Worm (Caenorhabditis elegans) whole organism, young adult: ENCODE measurements around the gene pqn-25.

ENCODE experiments used
- B0336.3 ChIP-seq: fragments of 200-800 bp; sonication (Bioruptor generic); IDR thresholded peaks from 2 replicates; pipeline ENCODE4 v1.3.6; 2022; ENCODE audit warnings: missing genetic modification characterization, missing compliant biosample characterization
- F33H1.4 ChIP-seq: fragments of 200-800 bp; sonication (Bioruptor generic); IDR thresholded peaks from 2 replicates; pipeline ENCODE4 v1.3.6; 2022; ENCODE audit warnings: missing genetic modification reagents, missing genetic modification characterization, missing compliant biosample characterization
- F52B5.7 ChIP-seq: sonication (generic microtip); optimal IDR thresholded peaks from 2 replicates; lab custom pipeline; 2016; ENCODE audit warnings: mild to moderate bottlenecking, missing genetic modification characterization, missing compliant biosample characterization
- F55B11.4 ChIP-seq: sonication (generic microtip); optimal IDR thresholded peaks from 2 replicates; lab custom pipeline; 2016; ENCODE audit warnings: missing compliant biosample characterization, missing genetic modification characterization, borderline replicate concordance; ENCODE audit not compliant: insufficient read depth
- F57A8.1 ChIP-seq: fragments of 200-800 bp; sonication (Bioruptor generic); optimal IDR thresholded peaks from 2 replicates; lab custom pipeline; 2018; ENCODE audit warnings: mild to moderate bottlenecking, missing genetic modification characterization, moderate library complexity, missing compliant biosample characterization
- Y53F4B.3 ChIP-seq: fragments of 200-800 bp; sonication (Bioruptor generic); IDR thresholded peaks from 2 replicates; pipeline ENCODE4 v1.3.6; 2022; ENCODE audit warnings: missing genetic modification reagents, missing genetic modification characterization, missing compliant biosample characterization
- Y53G8AR.9 ChIP-seq: fragments of 200-800 bp; sonication (Bioruptor generic); conservative IDR thresholded peaks from 2 replicates; pipeline ENCODE4 v1.3.6; 2022; ENCODE audit warnings: missing genetic modification reagents, missing genetic modification characterization, missing compliant biosample characterization
- ZK185.1 ChIP-seq: sonication (generic microtip); optimal IDR thresholded peaks from 2 replicates; lab custom pipeline; 2016; ENCODE audit warnings: mild to moderate bottlenecking, missing genetic modification characterization, missing compliant biosample characterization; ENCODE audit not compliant: poor library complexity, severe bottlenecking
- atf-7 ChIP-seq: sonication (generic microtip); optimal IDR thresholded peaks from 2 replicates; lab custom pipeline; 2017; ENCODE audit warnings: mild to moderate bottlenecking, missing genetic modification characterization, missing compliant biosample characterization
- attf-3 ChIP-seq: fragments of 200-800 bp; sonication (Bioruptor generic); conservative IDR thresholded peaks from 2 replicates; pipeline ENCODE4 v1.3.6; 2022; ENCODE audit warnings: missing genetic modification reagents, missing genetic modification characterization, missing compliant biosample characterization
- attf-5 ChIP-seq: fragments of 200-800 bp; sonication (Bioruptor generic); optimal IDR thresholded peaks from 2 replicates; lab custom pipeline; 2018; ENCODE audit warnings: mild to moderate bottlenecking, missing genetic modification characterization, missing compliant biosample characterization
- attf-6 ChIP-seq: fragments of 200-800 bp; sonication (Bioruptor generic); IDR thresholded peaks from 2 replicates; pipeline ENCODE4 v1.3.6; 2022; ENCODE audit warnings: missing genetic modification reagents, missing genetic modification characterization, missing compliant biosample characterization
- cebp-1 ChIP-seq, 2 experiments: fragments of 200-800 bp in 1 of 2; sonication (Bioruptor generic) in 1 of 2; sonication (generic microtip) in 1 of 2; IDR thresholded peaks in 1 of 2; optimal IDR thresholded peaks in 1 of 2; 2 replicates each; pipeline versions ENCODE4 v1.3.6 to Lab custom; 2017 to 2022; ENCODE audit warnings: missing compliant biosample characterization in 2 of 2, missing genetic modification characterization in 2 of 2, mild to moderate bottlenecking in 1 of 2, missing genetic modification reagents in 1 of 2, moderate library complexity in 1 of 2
- cebp-2 ChIP-seq: fragments of 200-800 bp; sonication (Bioruptor generic); IDR thresholded peaks from 2 replicates; pipeline ENCODE4 v1.3.6; 2022; ENCODE audit warnings: missing genetic modification characterization, missing compliant biosample characterization
- ceh-100 ChIP-seq: fragments of 200-800 bp; sonication (Bioruptor generic); IDR thresholded peaks from 2 replicates; pipeline ENCODE4 v1.3.6; 2022; ENCODE audit warnings: missing genetic modification reagents, missing genetic modification characterization, missing compliant biosample characterization
- ceh-40 ChIP-seq: fragments of 200-800 bp; sonication (Bioruptor generic); IDR thresholded peaks from 2 replicates; pipeline ENCODE4 v1.3.6; 2022; ENCODE audit warnings: missing genetic modification characterization, missing compliant biosample characterization
- ceh-91 ChIP-seq: fragments of 200-800 bp; sonication (Bioruptor generic); IDR thresholded peaks from 2 replicates; pipeline ENCODE4 v1.3.6; 2022; ENCODE audit warnings: missing genetic modification reagents, missing genetic modification characterization, missing compliant biosample characterization
- dox-1 ChIP-seq: fragments of 200-800 bp; sonication (Bioruptor generic); IDR thresholded peaks from 2 replicates; pipeline ENCODE4 v1.3.6; 2022; ENCODE audit warnings: missing genetic modification reagents, missing genetic modification characterization, missing compliant biosample characterization
- egl-18 ChIP-seq: fragments of 200-800 bp; sonication (Bioruptor generic); IDR thresholded peaks from 2 replicates; pipeline ENCODE4 v1.3.6; 2022; ENCODE audit warnings: missing genetic modification reagents, missing genetic modification characterization, missing compliant biosample characterization
- egrh-3 ChIP-seq: fragments of 200-800 bp; sonication (Bioruptor generic); IDR thresholded peaks from 2 replicates; pipeline ENCODE4 v1.3.6; 2022; ENCODE audit warnings: missing genetic modification reagents, missing genetic modification characterization, missing compliant biosample characterization
- ekl-4 ChIP-seq: fragments of 200-800 bp; sonication (Bioruptor generic); IDR thresholded peaks from 2 replicates; pipeline ENCODE4 v1.3.6; 2022; ENCODE audit warnings: missing genetic modification reagents, missing genetic modification characterization, missing compliant biosample characterization
- hsf-1 ChIP-seq: fragments of 200-800 bp; sonication (Bioruptor generic); IDR thresholded peaks from 2 replicates; pipeline ENCODE4 v1.3.6; 2022; ENCODE audit warnings: missing genetic modification reagents, missing genetic modification characterization, missing compliant biosample characterization
- lag-1 ChIP-seq: fragments of 200-800 bp; sonication (Bioruptor generic); IDR thresholded peaks from 2 replicates; pipeline ENCODE4 v1.3.6; 2022; ENCODE audit warnings: missing genetic modification reagents, missing genetic modification characterization, missing compliant biosample characterization
- lir-1 ChIP-seq: fragments of 200-800 bp; sonication (Bioruptor generic); conservative IDR thresholded peaks from 2 replicates; pipeline ENCODE4 v1.3.6; 2022; ENCODE audit warnings: missing genetic modification reagents, missing genetic modification characterization, missing compliant biosample characterization
- lsy-27 ChIP-seq: sonication (generic microtip); optimal IDR thresholded peaks from 2 replicates; lab custom pipeline; 2017; ENCODE audit warnings: missing genetic modification characterization, mild to moderate bottlenecking, missing compliant biosample characterization, antibody characterized with exemption, missing genotype, borderline replicate concordance; ENCODE audit not compliant: insufficient read depth
- mes-4 ChIP-seq: sonication (generic microtip); optimal IDR thresholded peaks from 2 replicates; lab custom pipeline; 2016; ENCODE audit warnings: missing genotype, missing genetic modification characterization, missing compliant biosample characterization
- mxl-1 ChIP-seq: sonication (generic microtip); optimal IDR thresholded peaks from 2 replicates; lab custom pipeline; 2016; ENCODE audit warnings: missing genetic modification characterization, missing compliant biosample characterization
- nfya-1 ChIP-seq: sonication (generic microtip); optimal IDR thresholded peaks from 2 replicates; lab custom pipeline; 2017; ENCODE audit warnings: antibody characterized with exemption, missing compliant biosample characterization, missing genetic modification characterization, borderline replicate concordance; ENCODE audit not compliant: insufficient read depth
- nhr-120 ChIP-seq: fragments of 200-800 bp; sonication (Bioruptor generic); IDR thresholded peaks from 2 replicates; pipeline ENCODE4 v1.3.6; 2022; ENCODE audit warnings: missing genetic modification characterization, missing compliant biosample characterization
- nhr-80 ChIP-seq: sonication (generic microtip); optimal IDR thresholded peaks from 2 replicates; lab custom pipeline; 2016; ENCODE audit warnings: missing genetic modification characterization, missing compliant biosample characterization
- nhr-90 ChIP-seq: sonication (generic microtip); optimal IDR thresholded peaks from 2 replicates; lab custom pipeline; 2016; ENCODE audit warnings: missing genotype, mild to moderate bottlenecking, missing genetic modification characterization, missing compliant biosample characterization
- pbrm-1 ChIP-seq: fragments of 200-800 bp; sonication (Bioruptor generic); IDR thresholded peaks from 2 replicates; pipeline ENCODE4 v1.3.6; 2022; ENCODE audit warnings: missing genetic modification reagents, missing genetic modification characterization, missing compliant biosample characterization
- pha-4 ChIP-seq: fragments of 150-350 bp; sonication (generic microtip); optimal IDR thresholded peaks from 2 replicates; lab custom pipeline; 2014; ENCODE audit warnings: missing biosample characterization, missing genetic modification reagents, missing genetic modification characterization
- rec-8 ChIP-seq, 2 experiments: sonication (generic microtip); optimal IDR thresholded peaks; 2 replicates each; lab custom pipeline; 2016; ENCODE audit warnings: mild to moderate bottlenecking in 2 of 2, missing genetic modification characterization in 2 of 2, missing genetic modification reagents in 2 of 2, missing genotype in 2 of 2, missing biosample characterization in 1 of 2, missing compliant biosample characterization in 1 of 2, moderate library complexity in 1 of 2
- rpc-1 ChIP-seq, 2 experiments: fragments of 150-350 bp in 1 of 2; sonication (generic microtip) in 1 of 2; optimal IDR thresholded peaks; 2 replicates each; lab custom pipeline; 2014 to 2018; ENCODE audit warnings: missing biosample characterization in 1 of 2, missing genetic modification characterization in 1 of 2, missing genetic modification reagents in 1 of 2, missing genotype in 1 of 2
- sdz-38 ChIP-seq: sonication (generic microtip); optimal IDR thresholded peaks from 2 replicates; lab custom pipeline; 2016; ENCODE audit warnings: missing genotype, missing genetic modification characterization, missing compliant biosample characterization
- snpc-1.1 ChIP-seq: sonication (generic microtip); optimal IDR thresholded peaks from 2 replicates; lab custom pipeline; 2017; ENCODE audit warnings: missing genetic modification characterization, mild to moderate bottlenecking, missing compliant biosample characterization, antibody characterized with exemption, moderate library complexity, missing genotype, missing genetic modification reagents; ENCODE audit not compliant: insufficient read depth
- snpc-4 ChIP-seq, 5 experiments: fragments of 150-350 bp in 1 of 5; sonication (generic microtip) in 4 of 5; optimal IDR thresholded peaks; 2 replicates each; lab custom pipeline; 2014 to 2018; ENCODE audit warnings: missing genetic modification characterization in 5 of 5, missing biosample characterization in 3 of 5, antibody characterized with exemption in 2 of 5, mild to moderate bottlenecking in 2 of 5, missing compliant biosample characterization in 2 of 5, missing genotype in 2 of 5, moderate library complexity in 2 of 5, missing genetic modification reagents in 1 of 5
- tbp1 ChIP-seq: fragments of 200-800 bp; sonication (Bioruptor generic); optimal IDR thresholded peaks from 2 replicates; lab custom pipeline; 2018; ENCODE audit warnings: mild to moderate bottlenecking, missing genetic modification characterization, missing compliant biosample characterization
- tbx-9 ChIP-seq: sonication (generic microtip); optimal IDR thresholded peaks from 2 replicates; lab custom pipeline; 2016; ENCODE audit warnings: borderline replicate concordance, missing genetic modification characterization, inconsistent platforms, missing compliant biosample characterization
- tlf-1 ChIP-seq: fragments of 200-800 bp; sonication (Bioruptor generic); optimal IDR thresholded peaks from 2 replicates; lab custom pipeline; 2018; ENCODE audit warnings: mild to moderate bottlenecking, missing genetic modification characterization, missing compliant biosample characterization
- zfh-2 ChIP-seq: fragments of 200-800 bp; sonication (Bioruptor generic); conservative IDR thresholded peaks from 2 replicates; pipeline ENCODE4 v1.3.6; 2022; ENCODE audit warnings: missing genetic modification reagents, missing genetic modification characterization, missing compliant biosample characterization
- ztf-25 ChIP-seq: fragments of 200-800 bp; sonication (Bioruptor generic); IDR thresholded peaks from 2 replicates; pipeline ENCODE4 v1.3.6; 2022; ENCODE audit warnings: missing genetic modification reagents, missing genetic modification characterization, missing compliant biosample characterization
- ztf-28 ChIP-seq: fragments of 200-800 bp; sonication (Bioruptor generic); IDR thresholded peaks from 2 replicates; pipeline ENCODE4 v1.3.6; 2022; ENCODE audit warnings: missing genetic modification reagents, missing genetic modification characterization, missing compliant biosample characterization
- ztf-6 ChIP-seq: fragments of 200-800 bp; sonication (Bioruptor generic); IDR thresholded peaks from 2 replicates; pipeline ENCODE4 v1.3.6; 2022; ENCODE audit warnings: missing genetic modification reagents, missing genetic modification characterization, missing compliant biosample characterization

pqn-25 gene

ce11 chrIII:5554884-5555500 lies 42.6 kb upstream of the pqn-25 start, which contains the start of the genes nmad-1 and hach-1:
TSS of gene nmad-1 (minus strand) at chrIII:5554934.
TSS of gene hach-1 (plus strand) at chrIII:5555450.
- TF ChIP-seq ztf-28 (GFP tag; lab: Robert Waterston, UW) (no peak), attf-5 (GFP tag; lab: Kevin White, UChicago) (peak; percentile 78), F55B11.4 (no peak), mes-4 (tag; lab: Kevin White, UChicago) (no peak), cebp-1 (GFP tag; IDR thresholded peaks at IDR 0.05; lab: Robert Waterston, UW) (no peak), cebp-1 (tag; optimal IDR thresholded peaks at IDR 0.05; lab: Kevin White, UChicago) (peak; percentile 83), ceh-91 (GFP tag; lab: Robert Waterston, UW) (no peak), nhr-120 (no peak), F33H1.4 (GFP tag; lab: Robert Waterston, UW) (peak; percentile 62), nhr-90 (tag; lab: Kevin White, UChicago) (no peak), dox-1 (GFP tag; lab: Robert Waterston, UW) (peak; percentile 85), atf-7 (no peak), ZK185.1 (tag; lab: Kevin White, UChicago) (peak; percentile 87), attf-3 (GFP tag; lab: Robert Waterston, UW) (peak; percentile 53; the same call in 1 of the 2 replicates), rpc-1 (optimal IDR thresholded peaks at IDR 0.05; lab: Kevin White, UChicago) (peak; percentile 43), rpc-1 (tag; optimal IDR thresholded peaks at IDR 0.05; lab: Kevin White, UChicago) (no peak), ceh-40 (no peak), Y53G8AR.9 (GFP tag; lab: Robert Waterston, UW) (no peak), tbp1 (peak; percentile 58), hsf-1 (GFP tag; lab: Robert Waterston, UW) (no peak), zfh-2 (GFP tag; lab: Robert Waterston, UW) (0 out of 2 replicates have a peak, but pooled peaks have one; percentile 10), ztf-25 (GFP tag; lab: Robert Waterston, UW) (0 out of 2 replicates have a peak, but pooled peaks have one; percentile 12), mxl-1 (no peak), B0336.3 (GFP tag; lab: Robert Waterston, UW) (peak; percentile 67), snpc-4 (GFP tag; optimal IDR thresholded peaks at IDR 0.05; lab: Kevin White, UChicago) (peak; percentile 73), snpc-4 (tag; optimal IDR thresholded peaks at IDR 0.05; lab: Kevin White, UChicago) (peak in 3 of 4 experiments; percentile 60 to 76 (median 75)), ekl-4 (GFP tag; lab: Robert Waterston, UW) (peak; percentile 90), snpc-1.1 (peak; percentile 71), lir-1 (GFP tag; lab: Robert Waterston, UW) (peak; percentile 37; the same call in 1 of the 2 replicates), nfya-1 (tag; lab: Kevin White, UChicago) (no peak), ceh-100 (GFP tag; lab: Robert Waterston, UW) (peak; percentile 63; the same call in 1 of the 2 replicates), egrh-3 (peak; percentile 32; the same call in 1 of the 2 replicates), ztf-6 (GFP tag; lab: Robert Waterston, UW) (no peak), attf-6 (GFP tag; lab: Robert Waterston, UW) (no peak), F52B5.7 (tag; lab: Kevin White, UChicago) (peak; percentile 19), lag-1 (no peak), rec-8 (tag; optimal IDR thresholded peaks at IDR 0.05; lab: Kevin White, UChicago) (peak; percentile 28 to 45), egl-18 (no peak), tlf-1 (peak; percentile 38), pha-4 (tag; lab: Kevin White, UChicago) (no peak), lsy-27 (tag; lab: Kevin White, UChicago) (no peak), pbrm-1 (GFP tag; lab: Robert Waterston, UW) (peak; percentile 78), sdz-38 (no peak), F57A8.1 (no peak), cebp-2 (GFP tag; lab: Robert Waterston, UW) (no peak), Y53F4B.3 (GFP tag; lab: Robert Waterston, UW) (no peak), nhr-80 (tag; lab: Kevin White, UChicago) (peak; percentile 24), tbx-9 (tag; lab: Kevin White, UChicago) (no peak)
